Worm (Caenorhabditis elegans): ENCODE data around the gene F09C6.12.

ce11 chrV:16899355-16899754, 16.7 kb downstream of the F09C6.12 start, which contains the start of gene fbxa-45:
- TF ChIP-seq lin-14 (GFP tag; optimal IDR thresholded peaks at IDR 0.05) (no peak), nhr-90 (tag; optimal IDR thresholded peaks at IDR 0.05; ENCODE audit: poor library complexity) (no peak), lin-13 (GFP tag; optimal IDR thresholded peaks at IDR 0.05) (no peak), lin-39 (tag; optimal IDR thresholded peaks at IDR 0.05) (no peak), alr-1 (tag; optimal IDR thresholded peaks at IDR 0.05; ENCODE audit: borderline replicate concordance) (no peak), hlh-17 (GFP tag; optimal IDR thresholded peaks at IDR 0.05; ENCODE audit: borderline replicate concordance) (no peak), nhr-11 (tag; optimal IDR thresholded peaks at IDR 0.05) (no peak)

All from whole organism, L1 larva.